Worm (Caenorhabditis elegans): ENCODE measurements around the gene olrn-1.

- TF ChIP-seq efl-1 (optimal IDR thresholded peaks at IDR 0.05) = no peak
- no peak for TF ChIP-seq efl-1 (GFP tag; optimal IDR thresholded peaks at IDR 0.05 in 1 of 2)
- TF ChIP-seq nhr-237 (tag; optimal IDR thresholded peaks at IDR 0.05) = no peak
- TF ChIP-seq ceh-90 (tag; optimal IDR thresholded peaks at IDR 0.05) = no peak
These were observed 13.3 kb downstream of the olrn-1 start for ce11 chrX:15550769-15551168.
